Worm (Caenorhabditis elegans) whole organism, L4/young adult: ENCODE results near the gene T25B9.9.

Experiments used
- W03F9.2 ChIP-seq: fragments of 150-350 bp; optimal IDR thresholded peaks from 2 replicates; lab custom pipeline; 2014; ENCODE audit warnings: missing biosample characterization, missing genetic modification characterization
- dao-5 ChIP-seq: sonication (generic microtip); optimal IDR thresholded peaks from 2 replicates; lab custom pipeline; 2016; ENCODE audit warnings: missing genotype, missing genetic modification characterization, moderate library complexity, missing compliant biosample characterization
- him-1 ChIP-seq: sonication (generic microtip); optimal IDR thresholded peaks from 2 replicates; lab custom pipeline; 2016; ENCODE audit warnings: missing genotype, missing genetic modification reagents, missing genetic modification characterization, missing compliant biosample characterization

DNA sequence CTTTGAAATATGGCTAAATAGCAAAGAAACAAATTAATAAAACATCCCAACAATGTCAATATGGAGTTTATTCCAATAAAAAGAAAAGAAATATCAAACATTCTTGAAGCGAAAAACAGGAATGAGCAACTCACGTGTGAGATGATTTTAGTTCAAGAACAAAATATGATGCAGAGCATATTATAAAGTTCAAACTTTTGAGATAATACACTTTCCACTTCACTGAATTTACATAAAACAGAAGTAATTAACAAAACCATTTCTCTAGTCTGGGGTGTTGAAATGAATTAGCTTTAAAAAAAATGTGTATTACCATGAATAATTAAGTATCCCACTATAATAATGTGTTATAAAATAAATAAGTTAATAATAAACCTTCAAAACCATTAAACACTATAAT, 17.3 kb downstream of the T25B9.9 start, which contains the start of gene srd-7:
- no peak for TF ChIP-seq dao-5 (tag; lab: Kevin White, UChicago)
- TF ChIP-seq W03F9.2, result no peak
- TF ChIP-seq him-1 (tag; lab: Kevin White, UChicago), result no peak
